Worm (Caenorhabditis elegans): Measurements from ENCODE around the gene K11D12.6.

K11D12.6 gene

ce11 chrV:5016728-5017127 lies 18.2 kb downstream of the K11D12.6 start:
- TF ChIP-seq egl-27 (tag; optimal IDR thresholded peaks at IDR 0.05) = no peak
- no peak for TF ChIP-seq F13H6.1 (tag; optimal IDR thresholded peaks at IDR 0.05)

DNA sequence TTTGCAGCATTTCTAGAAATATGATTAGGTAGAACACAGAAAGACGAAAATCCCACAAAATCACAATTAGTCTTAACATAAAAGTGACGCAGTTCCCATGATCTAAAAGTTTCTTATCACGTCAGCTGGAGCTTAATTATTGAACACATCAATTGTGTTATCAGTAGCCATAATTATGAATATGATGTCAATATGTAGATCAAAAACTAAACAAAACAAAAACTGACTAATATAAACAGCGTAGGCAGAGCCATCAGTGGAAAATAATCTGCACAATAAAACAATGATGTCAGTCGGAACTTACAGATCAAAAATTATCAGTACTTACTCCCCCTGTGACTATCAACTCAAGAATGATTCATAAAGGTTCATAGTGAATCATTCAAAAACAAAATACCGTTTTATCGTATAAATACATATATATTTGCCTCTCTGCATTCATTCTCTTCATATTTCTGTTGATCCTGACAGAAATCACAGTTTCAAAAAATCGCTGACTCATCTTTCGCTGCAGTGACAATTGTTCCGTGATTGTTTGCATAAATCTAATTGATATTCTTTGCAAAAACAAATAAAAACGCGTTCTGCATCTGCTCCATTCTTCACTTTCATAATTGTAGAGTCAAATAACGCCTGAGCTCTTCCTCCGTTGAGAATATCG lies 22.6 kb downstream of the K11D12.6 start, which contains the start of gene srr-6:
Gene srr-6 (plus strand): TSS at position 611 of the 661 bp plus-strand sequence.
- TF ChIP-seq nhr-12 (tag; optimal IDR thresholded peaks at IDR 0.05) (no peak), ama-1 (optimal IDR thresholded peaks at IDR 0.05) (no peak), peb-1 (tag; optimal IDR thresholded peaks at IDR 0.05) (no peak), nhr-21 (tag; optimal IDR thresholded peaks at IDR 0.05) (no peak), fos-1 (tag; optimal IDR thresholded peaks at IDR 0.05) (peak; percentile 71), elt-1 (tag; optimal IDR thresholded peaks at IDR 0.05) (no peak)

DNA sequence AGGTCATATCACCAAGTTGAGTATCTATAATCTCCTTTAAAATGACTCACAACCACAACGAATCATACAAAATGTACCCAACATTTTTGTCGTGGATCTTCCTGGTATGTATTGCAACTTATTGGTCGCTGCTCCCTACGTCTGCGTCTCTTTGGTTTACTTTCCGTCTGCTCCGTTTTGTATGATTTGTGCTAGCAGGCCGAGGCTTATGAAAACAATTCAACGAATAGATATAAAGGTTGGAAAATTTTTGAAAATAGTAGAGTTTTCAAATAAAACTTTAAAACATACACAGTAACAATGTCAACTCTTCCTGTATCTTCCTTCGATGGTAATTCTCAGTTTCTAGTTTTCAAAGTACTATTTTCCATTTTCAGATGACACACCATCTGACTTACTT lies 33.6 kb downstream of the K11D12.6 start, which contains the start of gene srr-8:
Gene srr-8 (plus strand): TSS at position 301 of the 400 bp plus-strand sequence.
- TF ChIP-seq lin-39 (tag; optimal IDR thresholded peaks at IDR 0.05) = no peak
- no peak for TF ChIP-seq Y55F3AM.14 (GFP tag; optimal IDR thresholded peaks at IDR 0.05)
- no peak for TF ChIP-seq nhr-12 (tag; optimal IDR thresholded peaks at IDR 0.05)
- no peak for TF ChIP-seq lin-11 (tag; optimal IDR thresholded peaks at IDR 0.05)
- TF ChIP-seq skn-1 (tag; optimal IDR thresholded peaks at IDR 0.05) = no peak
- no peak for TF ChIP-seq unc-62 (GFP tag; optimal IDR thresholded peaks at IDR 0.05)
- no peak for TF ChIP-seq peb-1 (tag; optimal IDR thresholded peaks at IDR 0.05)
- TF ChIP-seq sma-3 (GFP tag; optimal IDR thresholded peaks at IDR 0.05) = no peak

DNA sequence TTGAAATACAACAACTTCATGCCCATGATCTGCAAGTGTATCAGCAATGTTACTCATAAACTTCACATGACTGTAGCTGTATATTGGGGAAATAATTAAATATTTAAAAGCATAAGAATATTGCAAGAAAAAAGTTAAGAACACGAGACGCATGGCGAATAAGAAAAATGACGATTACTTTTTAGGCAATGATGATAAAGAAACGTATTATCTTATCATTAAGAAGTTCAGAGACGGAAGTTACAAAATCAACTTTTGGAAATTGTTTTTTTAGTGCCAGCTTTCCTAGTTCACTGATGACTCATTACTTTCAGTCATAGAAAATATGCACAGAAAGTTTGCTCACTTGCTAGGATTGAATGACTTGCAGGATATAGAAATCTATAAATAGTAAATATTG lies 34.6 kb downstream of the K11D12.6 start, which contains the start of gene ugt-7:
Gene ugt-7 (minus strand): TSS at position 161 of the 400 bp plus-strand sequence.
- TF ChIP-seq fos-1 (tag; optimal IDR thresholded peaks at IDR 0.05) = peak; percentile 66
- no peak for TF ChIP-seq crh-2 (tag; optimal IDR thresholded peaks at IDR 0.05)

ce11 chrV:4995155-4995554 lies 39.8 kb downstream of the K11D12.6 start, which contains the start of gene ncx-9:
Gene ncx-9 (minus strand): TSS chrV:4995255.
- TF ChIP-seq fos-1 (tag; optimal IDR thresholded peaks at IDR 0.05) (no peak), sma-9 (GFP tag; optimal IDR thresholded peaks at IDR 0.05) (no peak), sma-9 (tag; optimal IDR thresholded peaks at IDR 0.05) (no peak), Y55F3AM.14 (GFP tag; optimal IDR thresholded peaks at IDR 0.05) (no peak), nhr-237 (tag; optimal IDR thresholded peaks at IDR 0.05) (no peak), lin-13 (GFP tag; optimal IDR thresholded peaks at IDR 0.05) (no peak), ztf-4 (tag; optimal IDR thresholded peaks at IDR 0.05) (no peak), nhr-11 (tag; optimal IDR thresholded peaks at IDR 0.05) (no peak)

DNA sequence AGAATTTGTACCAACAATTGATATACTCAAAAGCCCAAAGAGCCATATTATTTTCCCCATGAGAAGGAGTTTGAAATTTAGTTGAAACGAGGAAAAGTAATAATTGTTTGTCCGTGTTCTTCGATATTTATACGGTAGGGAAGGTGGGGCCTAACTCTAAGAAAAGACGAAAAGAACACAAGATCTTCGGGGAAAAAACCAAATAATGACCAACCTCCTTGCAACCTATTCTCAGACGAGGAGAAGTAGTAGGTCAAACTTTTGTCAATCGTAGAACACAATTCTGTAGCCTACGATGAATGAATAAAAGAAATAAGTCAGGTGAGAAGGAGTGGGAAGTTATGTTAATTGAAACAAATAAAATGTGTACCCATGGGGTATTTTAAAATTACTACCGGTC lies 47.9 kb downstream of the K11D12.6 start, which contains the start of gene ncx-8:
Gene ncx-8 (minus strand): TSS at position 101 of the 400 bp plus-strand sequence.
- TF ChIP-seq unc-62 (GFP tag; optimal IDR thresholded peaks at IDR 0.05) = no peak
- TF ChIP-seq ama-1 (optimal IDR thresholded peaks at IDR 0.05) = no peak
- no peak for TF ChIP-seq ZK546.5 (tag; optimal IDR thresholded peaks at IDR 0.05)
- TF ChIP-seq ztf-11 (tag; optimal IDR thresholded peaks at IDR 0.05) = no peak
- no peak for TF ChIP-seq blmp-1 (tag; optimal IDR thresholded peaks at IDR 0.05; ENCODE audit: insufficient read depth)
- no peak for TF ChIP-seq R02D3.7 (tag; optimal IDR thresholded peaks at IDR 0.05)
- TF ChIP-seq elt-3 (tag; optimal IDR thresholded peaks at IDR 0.05) = no peak
- no peak for TF ChIP-seq mbf-1 (tag; optimal IDR thresholded peaks at IDR 0.05)
- TF ChIP-seq fos-1 (tag; optimal IDR thresholded peaks at IDR 0.05) = no peak
- no peak for TF ChIP-seq lin-39 (tag; optimal IDR thresholded peaks at IDR 0.05)
- no peak for TF ChIP-seq unc-39 (tag; optimal IDR thresholded peaks at IDR 0.05)
- TF ChIP-seq F13H6.1 (tag; optimal IDR thresholded peaks at IDR 0.05) = no peak
- TF ChIP-seq snpc-4 (tag; optimal IDR thresholded peaks at IDR 0.05) = no peak
- no peak for TF ChIP-seq lin-11 (tag; optimal IDR thresholded peaks at IDR 0.05)

All from whole organism, L2 larva.